Worm (Caenorhabditis elegans) whole organism, late embryonic: Measurements from ENCODE around the gene ssp-35.

Experiments
- F13H6.1 ChIP-seq: sonication (generic microtip); optimal IDR thresholded peaks from 2 replicates; lab custom pipeline; 2016; ENCODE audit warnings: missing genetic modification characterization, missing compliant biosample characterization
- K02D7.2 ChIP-seq: sonication (generic microtip); optimal IDR thresholded peaks from 2 replicates; lab custom pipeline; 2017; ENCODE audit warnings: mild to moderate bottlenecking, missing genetic modification characterization, missing compliant biosample characterization
- K09A11.1 ChIP-seq: sonication (generic microtip); optimal IDR thresholded peaks from 2 replicates; lab custom pipeline; 2017; ENCODE audit warnings: antibody characterized with exemption, mild to moderate bottlenecking, missing genetic modification characterization, missing compliant biosample characterization; ENCODE audit not compliant: insufficient read depth
- T23F11.4 ChIP-seq: fragments of 200-800 bp; sonication (Bioruptor generic); optimal IDR thresholded peaks from 2 replicates; lab custom pipeline; 2018; ENCODE audit warnings: mild to moderate bottlenecking, missing genetic modification characterization, missing compliant biosample characterization
- ceh-19 ChIP-seq: fragments of 200-800 bp; sonication (Bioruptor generic); optimal IDR thresholded peaks from 2 replicates; lab custom pipeline; 2018; ENCODE audit warnings: mild to moderate bottlenecking, missing genetic modification characterization, missing compliant biosample characterization
- ceh-2 ChIP-seq: sonication (generic microtip); optimal IDR thresholded peaks from 2 replicates; lab custom pipeline; 2016; ENCODE audit warnings: missing genotype, missing genetic modification characterization, missing compliant biosample characterization
- ceh-22 ChIP-seq: sonication (generic microtip); optimal IDR thresholded peaks from 2 replicates; lab custom pipeline; 2017; ENCODE audit warnings: missing biosample characterization, missing genetic modification characterization
- ceh-24 ChIP-seq: sonication (generic microtip); optimal IDR thresholded peaks from 2 replicates; lab custom pipeline; 2016; ENCODE audit warnings: mild to moderate bottlenecking, missing genetic modification characterization, missing compliant biosample characterization
- ceh-30 ChIP-seq: fragments of 150-350 bp; optimal IDR thresholded peaks from 2 replicates; lab custom pipeline; 2014; ENCODE audit warnings: missing biosample characterization, missing genetic modification characterization
- ceh-31 ChIP-seq: sonication (generic microtip); optimal IDR thresholded peaks from 2 replicates; lab custom pipeline; 2016; ENCODE audit warnings: missing genetic modification characterization, missing compliant biosample characterization
- ceh-34 ChIP-seq: sonication (generic microtip); optimal IDR thresholded peaks from 2 replicates; lab custom pipeline; 2016; ENCODE audit warnings: mild to moderate bottlenecking, missing genetic modification characterization, missing compliant biosample characterization
- ceh-45 ChIP-seq: fragments of 200-800 bp; sonication (Bioruptor generic); IDR thresholded peaks from 2 replicates; pipeline ENCODE4 v1.3.6; 2022; ENCODE audit warnings: missing genetic modification reagents, missing genetic modification characterization, missing compliant biosample characterization
- ceh-48 ChIP-seq: sonication (generic microtip); optimal IDR thresholded peaks from 2 replicates; lab custom pipeline; 2016; ENCODE audit warnings: missing genetic modification characterization, inconsistent platforms, missing compliant biosample characterization
- dmd-4 ChIP-seq: sonication (generic microtip); optimal IDR thresholded peaks from 2 replicates; lab custom pipeline; 2016; ENCODE audit warnings: borderline replicate concordance, missing genetic modification characterization, missing compliant biosample characterization
- dve-1 ChIP-seq: sonication (generic microtip); optimal IDR thresholded peaks from 2 replicates; lab custom pipeline; 2017; ENCODE audit warnings: antibody characterized with exemption, mild to moderate bottlenecking, missing genetic modification characterization, missing compliant biosample characterization
- elt-2 ChIP-seq: sonication (generic microtip); optimal IDR thresholded peaks from 2 replicates; lab custom pipeline; 2016; ENCODE audit warnings: missing genetic modification reagents, missing genetic modification characterization, missing compliant biosample characterization
- ets-4 ChIP-seq: sonication (generic microtip); optimal IDR thresholded peaks from 2 replicates; lab custom pipeline; 2016; ENCODE audit warnings: missing genetic modification characterization, missing compliant biosample characterization
- fkh-10 ChIP-seq: fragments of 150-350 bp; optimal IDR thresholded peaks from 2 replicates; lab custom pipeline; 2014; ENCODE audit warnings: missing biosample characterization, missing genetic modification reagents, missing genetic modification characterization
- fkh-6 ChIP-seq: sonication (generic microtip); optimal IDR thresholded peaks from 2 replicates; lab custom pipeline; 2016; ENCODE audit warnings: missing genetic modification characterization, missing compliant biosample characterization
- hlh-13 ChIP-seq: fragments of 200-800 bp; sonication (Bioruptor generic); optimal IDR thresholded peaks from 2 replicates; lab custom pipeline; 2018; ENCODE audit warnings: mild to moderate bottlenecking, missing genetic modification characterization, missing compliant biosample characterization
- hlh-15 ChIP-seq: sonication (generic microtip); optimal IDR thresholded peaks from 2 replicates; lab custom pipeline; 2016; ENCODE audit warnings: missing genetic modification characterization, missing compliant biosample characterization
- hlh-30 ChIP-seq: sonication (generic microtip); optimal IDR thresholded peaks from 2 replicates; lab custom pipeline; 2017; ENCODE audit warnings: antibody characterized with exemption, missing genetic modification characterization, missing compliant biosample characterization; ENCODE audit not compliant: insufficient read depth
- hlh-8 ChIP-seq: sonication (generic microtip); optimal IDR thresholded peaks from 2 replicates; lab custom pipeline; 2016; ENCODE audit warnings: missing genotype, missing genetic modification characterization, missing compliant biosample characterization
- mec-3 ChIP-seq: sonication (generic microtip); optimal IDR thresholded peaks from 2 replicates; lab custom pipeline; 2016; ENCODE audit warnings: borderline replicate concordance, missing genetic modification characterization, missing compliant biosample characterization
- nfya-1 ChIP-seq: sonication (generic microtip); optimal IDR thresholded peaks from 2 replicates; lab custom pipeline; 2017; ENCODE audit warnings: missing genetic modification characterization, mild to moderate bottlenecking, missing compliant biosample characterization, antibody characterized with exemption, moderate library complexity
- nhr-11 ChIP-seq: fragments of 150-350 bp; optimal IDR thresholded peaks from 2 replicates; lab custom pipeline; 2014; ENCODE audit warnings: missing biosample characterization, missing genetic modification characterization
- npax-4 ChIP-seq: sonication (generic microtip); optimal IDR thresholded peaks from 2 replicates; lab custom pipeline; 2016; ENCODE audit warnings: missing genetic modification characterization, missing compliant biosample characterization
- pag-3 ChIP-seq: sonication (generic microtip); optimal IDR thresholded peaks from 2 replicates; lab custom pipeline; 2016; ENCODE audit warnings: missing compliant biosample characterization, missing genetic modification characterization, borderline replicate concordance
- pha-4 ChIP-seq: fragments of 150-350 bp; optimal IDR thresholded peaks from 2 replicates; lab custom pipeline; 2018; ENCODE audit warnings: missing biosample characterization, missing genetic modification reagents, missing genetic modification characterization
- pros-1 ChIP-seq: fragments of 150-350 bp; optimal IDR thresholded peaks from 2 replicates; lab custom pipeline; 2014; ENCODE audit warnings: missing biosample characterization, missing genetic modification reagents, missing genetic modification characterization
- ref-2 ChIP-seq: sonication (generic microtip); optimal IDR thresholded peaks from 2 replicates; lab custom pipeline; 2016; ENCODE audit warnings: missing genetic modification characterization, missing compliant biosample characterization
- sdc-2 ChIP-seq: sonication (generic microtip); optimal IDR thresholded peaks from 2 replicates; lab custom pipeline; 2016; ENCODE audit warnings: missing genotype, missing genetic modification characterization, missing compliant biosample characterization
- sox-2 ChIP-seq: fragments of 200-800 bp; sonication (Bioruptor generic); IDR thresholded peaks from 2 replicates; pipeline ENCODE4 v1.3.6; 2022; ENCODE audit warnings: missing genetic modification reagents, missing genetic modification characterization, missing compliant biosample characterization
- syd-9 ChIP-seq: sonication (generic microtip); optimal IDR thresholded peaks from 2 replicates; lab custom pipeline; 2016; ENCODE audit warnings: mild to moderate bottlenecking, missing genetic modification characterization, moderate library complexity, missing compliant biosample characterization
- tbx-2 ChIP-seq: sonication (generic microtip); optimal IDR thresholded peaks from 2 replicates; lab custom pipeline; 2016; ENCODE audit warnings: missing genetic modification characterization, missing compliant biosample characterization
- tbx-7 ChIP-seq: sonication (generic microtip); optimal IDR thresholded peaks from 2 replicates; lab custom pipeline; 2016; ENCODE audit warnings: missing genotype, missing genetic modification characterization, missing compliant biosample characterization
- unc-42 ChIP-seq: sonication (generic microtip); optimal IDR thresholded peaks from 2 replicates; lab custom pipeline; 2016; ENCODE audit warnings: missing genotype, missing genetic modification characterization, missing compliant biosample characterization
- ztf-16 ChIP-seq: sonication (generic microtip); optimal IDR thresholded peaks from 2 replicates; lab custom pipeline; 2017; ENCODE audit warnings: missing genetic modification characterization, missing compliant biosample characterization

Gene ssp-35

ce11 chrV:12255343-12255742, 8.3 kb downstream of the ssp-35 start, which contains the start of gene T04H1.12:
TSS of gene T04H1.12 (plus strand) at chrV:12255643.
- TF ChIP-seq dmd-4 (tag; lab: Kevin White, UChicago) (no peak), ref-2 (tag; lab: Kevin White, UChicago) (no peak), hlh-15 (tag; lab: Kevin White, UChicago) (no peak), unc-42 (tag; lab: Kevin White, UChicago) (no peak), sdc-2 (no peak), ceh-30 (tag; lab: Kevin White, UChicago) (no peak), K09A11.1 (tag; lab: Kevin White, UChicago) (no peak), ceh-48 (tag; lab: Kevin White, UChicago) (no peak), mec-3 (no peak), fkh-6 (tag; lab: Kevin White, UChicago) (no peak), nhr-11 (tag; lab: Kevin White, UChicago) (no peak), ceh-24 (tag; lab: Kevin White, UChicago) (no peak), T23F11.4 (GFP tag; lab: Kevin White, UChicago) (no peak), ceh-34 (no peak), sox-2 (GFP tag; lab: Robert Waterston, UW) (no peak)

ce11 chrV:12252272-12252671, 11.4 kb downstream of the ssp-35 start, which contains the start of gene lrx-1:
TSS of gene lrx-1 (plus strand) at chrV:12252572.
- no peak for TF ChIP-seq syd-9 (tag; lab: Kevin White, UChicago)
- TF ChIP-seq ceh-48 (tag; lab: Kevin White, UChicago), result no peak
- no peak for TF ChIP-seq fkh-6 (tag; lab: Kevin White, UChicago)
- no peak for TF ChIP-seq sdc-2
- no peak for TF ChIP-seq ets-4 (tag; lab: Kevin White, UChicago)
- TF ChIP-seq ceh-45 (GFP tag; lab: Robert Waterston, UW), result no peak
- no peak for TF ChIP-seq npax-4 (tag; lab: Kevin White, UChicago)
- no peak for TF ChIP-seq fkh-10
- TF ChIP-seq dmd-4 (tag; lab: Kevin White, UChicago), result no peak
- TF ChIP-seq nfya-1 (tag; lab: Kevin White, UChicago), result no peak
- TF ChIP-seq ceh-19 (GFP tag; lab: Kevin White, UChicago), result no peak
- no peak for TF ChIP-seq ztf-16
- no peak for TF ChIP-seq K02D7.2 (tag; lab: Kevin White, UChicago)
- no peak for TF ChIP-seq ceh-30 (tag; lab: Kevin White, UChicago)
- no peak for TF ChIP-seq pros-1 (tag; lab: Kevin White, UChicago)
- no peak for TF ChIP-seq hlh-8 (tag; lab: Kevin White, UChicago)
- TF ChIP-seq, all 69 proteins: peak for 0

- TF ChIP-seq hlh-30 (no peak), hlh-13 (GFP tag; lab: Kevin White, UChicago) (no peak), pag-3 (tag; lab: Kevin White, UChicago) (no peak), ceh-22 (no peak), dve-1 (no peak), F13H6.1 (no peak), tbx-7 (no peak), pha-4 (tag; lab: Kevin White, UChicago) (no peak), ets-4 (tag; lab: Kevin White, UChicago) (no peak), ceh-45 (GFP tag; lab: Robert Waterston, UW) (no peak), nhr-11 (tag; lab: Kevin White, UChicago) (no peak), npax-4 (tag; lab: Kevin White, UChicago) (no peak), ceh-2 (tag; lab: Kevin White, UChicago) (no peak), tbx-2 (tag; lab: Kevin White, UChicago) (no peak), elt-2 (tag; lab: Kevin White, UChicago) (no peak), ceh-31 (no peak)
- TF ChIP-seq, all 69 proteins: peak for 0
Observed at ce11 chrV:12251041-12251440, 12.6 kb downstream of the ssp-35 start, which contains the start of gene T04H1.5. TSS of gene T04H1.5 (plus strand) at chrV:12251341.
